Worm (Caenorhabditis elegans): Measurements from ENCODE around the gene F37B4.15.

The F37B4.15 gene

ce11 chrV:2927553-2927952 is 35.5 kb downstream of the F37B4.15 start, which contains the start of gene C31B8.12:
Gene C31B8.12, minus strand, starts transcription at chrV:2927653.
- TF ChIP-seq hlh-1 (tag; optimal IDR thresholded peaks at IDR 0.05): no peak

- TF ChIP-seq tbx-8 (GFP tag; optimal IDR thresholded peaks at IDR 0.05): no peak
- no peak for TF ChIP-seq mls-2 (tag; optimal IDR thresholded peaks at IDR 0.05)
- no peak for TF ChIP-seq unc-62 (GFP tag; optimal IDR thresholded peaks at IDR 0.05)
- TF ChIP-seq ceh-83 (GFP tag; optimal IDR thresholded peaks at IDR 0.05): no peak
- no peak for TF ChIP-seq nhr-12 (tag; optimal IDR thresholded peaks at IDR 0.05)
- no peak for TF ChIP-seq unc-39 (tag; optimal IDR thresholded peaks at IDR 0.05)
- TF ChIP-seq nhr-28 (tag; optimal IDR thresholded peaks at IDR 0.05): no peak
- TF ChIP-seq M03D4.4 (tag; optimal IDR thresholded peaks at IDR 0.05): no peak
- no peak for TF ChIP-seq lsy-2 (tag; optimal IDR thresholded peaks at IDR 0.05)
- TF ChIP-seq nhr-2 (tag; optimal IDR thresholded peaks at IDR 0.05): no peak
- TF ChIP-seq hlh-1 (tag; optimal IDR thresholded peaks at IDR 0.05): no peak
- no peak for TF ChIP-seq ceh-43 (GFP tag; optimal IDR thresholded peaks at IDR 0.05)
- TF ChIP-seq pha-4 (tag; optimal IDR thresholded peaks at IDR 0.05): no peak
- TF ChIP-seq unc-120 (tag; optimal IDR thresholded peaks at IDR 0.05; ENCODE audit: poor library complexity, severe bottlenecking): no peak
- TF ChIP-seq ceh-39 (tag; optimal IDR thresholded peaks at IDR 0.05): no peak
- TF ChIP-seq zip-8 (tag; optimal IDR thresholded peaks at IDR 0.05): no peak
Measured at ce11 chrV:2929753-2930152, 37.7 kb downstream of the F37B4.15 start, which contains the start of gene C31B8.16. Gene C31B8.16, plus strand, starts transcription at chrV:2930053.

- no peak for TF ChIP-seq pha-4 (tag; optimal IDR thresholded peaks at IDR 0.05)
- TF ChIP-seq bed-3 (GFP tag; optimal IDR thresholded peaks at IDR 0.05): no peak
- no peak for TF ChIP-seq nhr-2 (tag; optimal IDR thresholded peaks at IDR 0.05)
Measured at ce11 chrV:2931252-2931651, 39.2 kb downstream of the F37B4.15 start, which contains the start of gene C31B8.1. Gene C31B8.1, plus strand, starts transcription at chrV:2931552.

- TF ChIP-seq blmp-1 (tag; optimal IDR thresholded peaks at IDR 0.05) (no peak), bed-3 (GFP tag; optimal IDR thresholded peaks at IDR 0.05) (no peak), nhr-28 (tag; optimal IDR thresholded peaks at IDR 0.05) (no peak), sptf-1 (tag; optimal IDR thresholded peaks at IDR 0.05) (no peak), ces-1 (GFP tag; optimal IDR thresholded peaks at IDR 0.05) (no peak)
Measured at ce11 chrV:2934075-2934474, 42.0 kb downstream of the F37B4.15 start, which contains the start of gene srh-247. Gene srh-247, minus strand, starts transcription at chrV:2934175.

- TF ChIP-seq zip-8 (tag; optimal IDR thresholded peaks at IDR 0.05) (no peak), tbx-8 (GFP tag; optimal IDR thresholded peaks at IDR 0.05) (no peak), sem-2 (GFP tag; optimal IDR thresholded peaks at IDR 0.05) (no peak), lsy-2 (tag; optimal IDR thresholded peaks at IDR 0.05) (no peak), sptf-1 (tag; optimal IDR thresholded peaks at IDR 0.05) (no peak), drap-1 (GFP tag; optimal IDR thresholded peaks at IDR 0.05) (no peak), ceh-39 (tag; optimal IDR thresholded peaks at IDR 0.05) (no peak)
Measured at ce11 chrV:2938497-2938896, 46.5 kb downstream of the F37B4.15 start, which contains the start of gene srw-141. Gene srw-141, minus strand, starts transcription at chrV:2938597.

- no peak for TF ChIP-seq cnd-1 (tag; optimal IDR thresholded peaks at IDR 0.05)
- no peak for TF ChIP-seq elt-1 (tag; optimal IDR thresholded peaks at IDR 0.05; ENCODE audit: borderline replicate concordance, insufficient read depth)
- no peak for TF ChIP-seq ces-1 (GFP tag; optimal IDR thresholded peaks at IDR 0.05)
- TF ChIP-seq sem-2 (GFP tag; optimal IDR thresholded peaks at IDR 0.05): no peak
- TF ChIP-seq mls-2 (tag; optimal IDR thresholded peaks at IDR 0.05): no peak
- no peak for TF ChIP-seq bed-3 (GFP tag; optimal IDR thresholded peaks at IDR 0.05)
- TF ChIP-seq mab-5 (tag; optimal IDR thresholded peaks at IDR 0.05): no peak
- no peak for TF ChIP-seq ham-2 (GFP tag; optimal IDR thresholded peaks at IDR 0.05)
- no peak for TF ChIP-seq ceh-39 (tag; optimal IDR thresholded peaks at IDR 0.05)
- no peak for TF ChIP-seq mep-1 (tag; optimal IDR thresholded peaks at IDR 0.05)
- TF ChIP-seq unc-39 (tag; optimal IDR thresholded peaks at IDR 0.05): no peak
- no peak for TF ChIP-seq tbx-8 (GFP tag; optimal IDR thresholded peaks at IDR 0.05)
- TF ChIP-seq elt-3 (tag; optimal IDR thresholded peaks at IDR 0.05): no peak
- no peak for TF ChIP-seq blmp-1 (tag; optimal IDR thresholded peaks at IDR 0.05)
- no peak for TF ChIP-seq pha-4 (tag; optimal IDR thresholded peaks at IDR 0.05)
- TF ChIP-seq unc-120 (tag; optimal IDR thresholded peaks at IDR 0.05; ENCODE audit: poor library complexity, severe bottlenecking): no peak
- no peak for TF ChIP-seq flh-1 (GFP tag; optimal IDR thresholded peaks at IDR 0.05)
Measured at ce11 chrV:2941405-2941804, 49.4 kb downstream of the F37B4.15 start, which contains the start of gene srw-143. Gene srw-143, minus strand, starts transcription at chrV:2941505.

All from whole organism, mixed stage, embryonic.